Worm (Caenorhabditis elegans) whole organism, L2 larva: ENCODE measurements around the gene mak-2.

Source experiments
- C34F6.9 ChIP-seq: fragments of 150-350 bp; optimal IDR thresholded peaks from 2 replicates; lab custom pipeline; 2014; ENCODE audit warnings: missing biosample characterization, missing genetic modification characterization
- F13H6.1 ChIP-seq: sonication (generic microtip); optimal IDR thresholded peaks from 2 replicates; lab custom pipeline; 2016; ENCODE audit warnings: missing genetic modification characterization, missing compliant biosample characterization
- ZK546.5 ChIP-seq: sonication (generic microtip); optimal IDR thresholded peaks from 2 replicates; lab custom pipeline; 2017; ENCODE audit warnings: missing biosample characterization, missing genetic modification characterization
- aly-2 ChIP-seq: fragments of 150-350 bp; optimal IDR thresholded peaks from 2 replicates; lab custom pipeline; 2014; ENCODE audit warnings: missing biosample characterization, missing genetic modification characterization
- ama-1 ChIP-seq: fragments of 150-350 bp; optimal IDR thresholded peaks from 2 replicates; lab custom pipeline; 2018; ENCODE audit warnings: inconsistent platforms
- blmp-1 ChIP-seq: sonication (generic microtip); optimal IDR thresholded peaks from 2 replicates; lab custom pipeline; 2017; ENCODE audit warnings: missing genetic modification characterization, mild to moderate bottlenecking, missing compliant biosample characterization, antibody characterized with exemption, moderate library complexity; ENCODE audit not compliant: insufficient read depth
- ceh-16 ChIP-seq: fragments of 150-350 bp; optimal IDR thresholded peaks from 2 replicates; lab custom pipeline; 2014; ENCODE audit warnings: missing biosample characterization, missing genetic modification characterization
- ceh-82 ChIP-seq: fragments of 150-350 bp; optimal IDR thresholded peaks from 2 replicates; lab custom pipeline; 2014; ENCODE audit warnings: missing biosample characterization, missing genetic modification characterization
- crh-2 ChIP-seq: sonication (generic microtip); optimal IDR thresholded peaks from 2 replicates; lab custom pipeline; 2017; ENCODE audit warnings: missing biosample characterization, missing genetic modification characterization
- dmd-4 ChIP-seq: sonication (generic microtip); optimal IDR thresholded peaks from 2 replicates; lab custom pipeline; 2017; ENCODE audit warnings: missing biosample characterization, missing genetic modification characterization
- elt-1 ChIP-seq: fragments of 150-350 bp; optimal IDR thresholded peaks from 2 replicates; lab custom pipeline; 2014; ENCODE audit warnings: missing biosample characterization, missing genetic modification characterization
- elt-3 ChIP-seq: sonication (generic microtip); optimal IDR thresholded peaks from 2 replicates; lab custom pipeline; 2017; ENCODE audit warnings: missing biosample characterization, missing genetic modification characterization
- fos-1 ChIP-seq: fragments of 150-350 bp; optimal IDR thresholded peaks from 2 replicates; lab custom pipeline; 2014; ENCODE audit warnings: missing biosample characterization, missing genetic modification characterization
- gmeb-1 ChIP-seq: fragments of 150-350 bp; optimal IDR thresholded peaks from 2 replicates; lab custom pipeline; 2014; ENCODE audit warnings: missing biosample characterization, missing genetic modification characterization
- lin-11 ChIP-seq: fragments of 150-350 bp; sonication (generic microtip); optimal IDR thresholded peaks from 2 replicates; lab custom pipeline; 2014; ENCODE audit warnings: missing biosample characterization, missing genetic modification characterization, inconsistent platforms, mixed read lengths
- lin-13 ChIP-seq: fragments of 150-350 bp; optimal IDR thresholded peaks from 2 replicates; lab custom pipeline; 2014; ENCODE audit warnings: missing biosample characterization, missing genetic modification reagents, missing genetic modification characterization
- lin-39 ChIP-seq: fragments of 150-350 bp; optimal IDR thresholded peaks from 2 replicates; lab custom pipeline; 2014; ENCODE audit warnings: missing biosample characterization, missing genetic modification reagents, missing genetic modification characterization
- lsy-2 ChIP-seq, 2 experiments: fragments of 150-350 bp in 1 of 2; sonication (generic microtip) in 1 of 2; optimal IDR thresholded peaks; 2 replicates each; lab custom pipeline; 2014 to 2017; ENCODE audit warnings: missing biosample characterization in 2 of 2, missing genetic modification characterization in 2 of 2
- mbf-1 ChIP-seq: sonication (generic microtip); optimal IDR thresholded peaks from 2 replicates; lab custom pipeline; 2017; ENCODE audit warnings: missing biosample characterization, missing genetic modification characterization
- mdl-1 ChIP-seq, 2 experiments: fragments of 150-350 bp in 1 of 2; sonication (generic microtip) in 1 of 2; optimal IDR thresholded peaks; 2 replicates each; lab custom pipeline; 2017; ENCODE audit warnings: missing biosample characterization in 2 of 2, missing genetic modification characterization in 2 of 2
- nhr-10 ChIP-seq: sonication (generic microtip); optimal IDR thresholded peaks from 2 replicates; lab custom pipeline; 2017; ENCODE audit warnings: missing biosample characterization, missing genetic modification characterization
- nhr-11 ChIP-seq: fragments of 150-350 bp; optimal IDR thresholded peaks from 2 replicates; lab custom pipeline; 2014; ENCODE audit warnings: missing biosample characterization, missing genetic modification characterization
- nhr-12 ChIP-seq: fragments of 150-350 bp; optimal IDR thresholded peaks from 2 replicates; lab custom pipeline; 2014; ENCODE audit warnings: missing biosample characterization, missing genetic modification characterization
- nhr-129 ChIP-seq: fragments of 150-350 bp; optimal IDR thresholded peaks from 2 replicates; lab custom pipeline; 2014; ENCODE audit warnings: missing biosample characterization, missing genetic modification characterization
- nhr-21 ChIP-seq: fragments of 150-350 bp; optimal IDR thresholded peaks from 2 replicates; lab custom pipeline; 2014; ENCODE audit warnings: missing biosample characterization, missing genetic modification characterization
- nhr-237 ChIP-seq: fragments of 150-350 bp; optimal IDR thresholded peaks from 2 replicates; lab custom pipeline; 2014; ENCODE audit warnings: missing biosample characterization, missing genetic modification characterization
- nhr-25 ChIP-seq: fragments of 150-350 bp; sonication (generic microtip); optimal IDR thresholded peaks from 3 replicates; lab custom pipeline; 2014; ENCODE audit warnings: missing biosample characterization, missing genetic modification characterization
- nhr-6 ChIP-seq: fragments of 150-350 bp; optimal IDR thresholded peaks from 2 replicates; lab custom pipeline; 2014; ENCODE audit warnings: missing biosample characterization, missing genetic modification characterization
- nhr-77 ChIP-seq: fragments of 150-350 bp; optimal IDR thresholded peaks from 2 replicates; lab custom pipeline; 2014; ENCODE audit warnings: missing biosample characterization, missing genetic modification characterization
- peb-1 ChIP-seq: fragments of 150-350 bp; optimal IDR thresholded peaks from 2 replicates; lab custom pipeline; 2014; ENCODE audit warnings: missing biosample characterization, missing genetic modification characterization
- sem-4 ChIP-seq: fragments of 150-350 bp; optimal IDR thresholded peaks from 2 replicates; lab custom pipeline; 2014; ENCODE audit warnings: missing biosample characterization, missing genetic modification reagents, missing genetic modification characterization
- skn-1 ChIP-seq: sonication (generic microtip); optimal IDR thresholded peaks from 2 replicates; lab custom pipeline; 2017; ENCODE audit warnings: missing biosample characterization, missing genetic modification characterization
- sma-3 ChIP-seq: sonication (generic microtip); optimal IDR thresholded peaks from 2 replicates; lab custom pipeline; 2016; ENCODE audit warnings: missing genetic modification reagents, missing genetic modification characterization, missing compliant biosample characterization
- sma-9 ChIP-seq, 2 experiments: fragments of 150-350 bp in 1 of 2; sonication (generic microtip) in 1 of 2; optimal IDR thresholded peaks; 2 replicates each; lab custom pipeline; 2014 to 2016; ENCODE audit warnings: missing genetic modification characterization in 2 of 2, mild to moderate bottlenecking in 1 of 2, missing biosample characterization in 1 of 2, missing compliant biosample characterization in 1 of 2, missing genetic modification reagents in 1 of 2, moderate library complexity in 1 of 2
- snpc-4 ChIP-seq: fragments of 150-350 bp; optimal IDR thresholded peaks from 2 replicates; lab custom pipeline; 2014; ENCODE audit warnings: missing biosample characterization, missing genetic modification characterization
- unc-39 ChIP-seq: fragments of 150-350 bp; optimal IDR thresholded peaks from 2 replicates; lab custom pipeline; 2014; ENCODE audit warnings: missing biosample characterization, missing genetic modification characterization
- unc-55 ChIP-seq: fragments of 150-350 bp; sonication (generic microtip); optimal IDR thresholded peaks from 3 replicates; lab custom pipeline; 2014; ENCODE audit warnings: missing biosample characterization, missing genetic modification reagents, missing genetic modification characterization
- zag-1 ChIP-seq: fragments of 150-350 bp; optimal IDR thresholded peaks from 2 replicates; lab custom pipeline; 2014; ENCODE audit warnings: missing biosample characterization, missing genetic modification characterization
- ztf-1 ChIP-seq: fragments of 200-800 bp; sonication (Bioruptor generic); conservative IDR thresholded peaks from 2 replicates; pipeline ENCODE4 v1.3.6; 2022; ENCODE audit warnings: missing genetic modification characterization, missing compliant biosample characterization
- ztf-11 ChIP-seq: sonication (generic microtip); optimal IDR thresholded peaks from 2 replicates; lab custom pipeline; 2017; ENCODE audit warnings: missing biosample characterization, missing genetic modification characterization
- ztf-4 ChIP-seq: fragments of 150-350 bp; optimal IDR thresholded peaks from 2 replicates; lab custom pipeline; 2014; ENCODE audit warnings: missing biosample characterization, missing genetic modification characterization

Gene mak-2

ce11 chrIV:884707-885394 lies at the start of gene mak-2:
Gene mak-2, plus strand, starts transcription at chrIV:885344.
- TF ChIP-seq sma-3 (peak; percentile 66), C34F6.9 (tag; lab: Kevin White, UChicago) (peak; percentile 89), ZK546.5 (tag; lab: Kevin White, UChicago) (no peak), ztf-11 (tag; lab: Kevin White, UChicago) (no peak), nhr-129 (tag; lab: Kevin White, UChicago) (peak; percentile 83), crh-2 (tag; lab: Kevin White, UChicago) (peak; percentile 82), lin-39 (no peak), sem-4 (tag; lab: Kevin White, UChicago) (peak; percentile 22), fos-1 (tag; lab: Kevin White, UChicago) (peak; percentile 78), lsy-2 (tag; optimal IDR thresholded peaks at IDR 0.05; lab: Kevin White, UChicago) (peak; percentile 48 to 84), nhr-10 (tag; lab: Kevin White, UChicago) (no peak), nhr-25 (tag; lab: Kevin White, UChicago) (peak; percentile 58), nhr-12 (tag; lab: Kevin White, UChicago) (no peak), ztf-4 (tag; lab: Kevin White, UChicago) (peak; percentile 2), lin-13 (peak; percentile 79), gmeb-1 (peak; percentile 78), mdl-1 (tag; optimal IDR thresholded peaks at IDR 0.05; lab: Kevin White, UChicago) (no peak), skn-1 (tag; lab: Kevin White, UChicago) (peak; percentile 23), snpc-4 (tag; lab: Kevin White, UChicago) (peak; percentile 36), peb-1 (tag; lab: Kevin White, UChicago) (no peak), nhr-21 (tag; lab: Kevin White, UChicago) (peak; percentile 42), F13H6.1 (peak; percentile 50), nhr-6 (tag; lab: Kevin White, UChicago) (peak; percentile 0), lin-11 (peak; percentile 67), unc-55 (GFP tag; lab: Kevin White, UChicago) (peak; percentile 88)
- TF ChIP-seq, all 48 proteins: peak for 18

DNA sequence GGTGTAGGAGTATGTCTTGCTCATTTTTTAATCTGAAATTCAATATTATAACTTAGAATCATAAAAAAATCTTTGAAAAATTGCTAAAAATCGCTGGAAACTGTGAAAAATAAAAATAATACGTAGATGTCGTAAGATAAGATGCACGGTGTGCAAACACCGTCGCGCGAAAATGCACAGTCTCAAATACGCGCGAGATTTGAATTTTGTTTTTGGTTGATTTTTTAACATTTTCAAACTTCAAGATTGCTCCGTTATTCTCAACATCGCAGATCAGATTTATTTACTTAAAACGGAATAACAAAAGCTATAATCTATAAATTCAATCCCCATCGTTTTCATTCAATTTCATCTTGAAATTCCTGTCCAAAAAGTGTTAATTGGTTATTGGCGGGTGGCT lies 43.0 kb upstream of the mak-2 start, which contains the start of gene Y55F3BR.6:
Y55F3BR.6 (minus strand) TSS at position 32 of the 400 bp plus-strand sequence.
- TF ChIP-seq C34F6.9 (tag; lab: Kevin White, UChicago) (no peak), ama-1 (lab: Kevin White, UChicago) (no peak), nhr-21 (tag; lab: Kevin White, UChicago) (no peak), lsy-2 (tag; optimal IDR thresholded peaks at IDR 0.05; lab: Kevin White, UChicago) (no peak), ztf-1 (GFP tag; lab: Robert Waterston, UW) (no peak), nhr-77 (tag; lab: Kevin White, UChicago) (no peak), aly-2 (tag; lab: Kevin White, UChicago) (no peak), blmp-1 (no peak), F13H6.1 (no peak), unc-39 (tag; lab: Kevin White, UChicago) (no peak), peb-1 (tag; lab: Kevin White, UChicago) (no peak)
- TF ChIP-seq, all 48 proteins: peak for 0

ce11 chrIV:842630-843029 lies 42.5 kb upstream of the mak-2 start:
- TF ChIP-seq sma-3 (peak; percentile 6), nhr-129 (tag; lab: Kevin White, UChicago) (peak; percentile 60), lin-11 (no peak), nhr-11 (tag; lab: Kevin White, UChicago) (no peak), nhr-6 (tag; lab: Kevin White, UChicago) (no peak), unc-55 (GFP tag; lab: Kevin White, UChicago) (peak; percentile 60), ceh-16 (no peak), mdl-1 (tag; optimal IDR thresholded peaks at IDR 0.05; lab: Kevin White, UChicago) (no peak), crh-2 (tag; lab: Kevin White, UChicago) (peak; percentile 51), F13H6.1 (peak; percentile 5), ceh-82 (tag; lab: Kevin White, UChicago) (no peak), lin-39 (no peak), mbf-1 (no peak), sma-9 (GFP tag; optimal IDR thresholded peaks at IDR 0.05; lab: Kevin White, UChicago) (peak; percentile 28), sma-9 (tag; optimal IDR thresholded peaks at IDR 0.05; lab: Kevin White, UChicago) (no peak), C34F6.9 (tag; lab: Kevin White, UChicago) (peak; percentile 47), elt-1 (tag; lab: Kevin White, UChicago) (no peak), nhr-25 (tag; lab: Kevin White, UChicago) (peak; percentile 7), nhr-10 (tag; lab: Kevin White, UChicago) (no peak), lin-13 (peak; percentile 17), zag-1 (no peak), nhr-237 (tag; lab: Kevin White, UChicago) (no peak), lsy-2 (tag; optimal IDR thresholded peaks at IDR 0.05; lab: Kevin White, UChicago) (peak in 1 of 2 experiments; percentile 22), elt-3 (tag; lab: Kevin White, UChicago) (no peak), gmeb-1 (peak; percentile 57), sem-4 (tag; lab: Kevin White, UChicago) (no peak), dmd-4 (tag; lab: Kevin White, UChicago) (no peak), fos-1 (tag; lab: Kevin White, UChicago) (peak; percentile 49), peb-1 (tag; lab: Kevin White, UChicago) (no peak), snpc-4 (tag; lab: Kevin White, UChicago) (no peak)
- TF ChIP-seq, all 48 proteins: peak for 12
